Fruit fly (Drosophila melanogaster): ENCODE data around the gene CG42637.

Gene CG42637

dm6 chr3L:19793438-19793998 is at the start of gene CG42637, which contains the start of the genes Gyc76C and SREBP (continued):
- TF ChIP-seq B-H2 (GFP tag; optimal IDR thresholded peaks at IDR 0.05) (peak; percentile 51), TFAM (GFP tag; optimal IDR thresholded peaks at IDR 0.05) (no peak), CG9437 (GFP tag; optimal IDR thresholded peaks at IDR 0.05) (no peak), Asciz (GFP tag; optimal IDR thresholded peaks at IDR 0.05) (no peak), tup (GFP tag; optimal IDR thresholded peaks at IDR 0.05) (no peak), onecut (GFP tag; IDR thresholded peaks at IDR 0.05) (no peak), Adf1 (GFP tag; IDR thresholded peaks at IDR 0.05) (peak; percentile 25; the same call in 1 of the 2 replicates), E2f1 (GFP tag; IDR thresholded peaks at IDR 0.05) (peak; percentile 31; the same call in 1 of the 2 replicates), Ptx1 (GFP tag; IDR thresholded peaks at IDR 0.05) (no peak), CG14014 (GFP tag; IDR thresholded peaks at IDR 0.05) (no peak), Dp (GFP tag; optimal IDR thresholded peaks at IDR 0.05) (peak; percentile 84), CG3726 (GFP tag; IDR thresholded peaks at IDR 0.05) (no peak), CG10431 (GFP tag; optimal IDR thresholded peaks at IDR 0.05) (peak; percentile 4), corto (GFP tag; optimal IDR thresholded peaks at IDR 0.05) (no peak), CG32772 (GFP tag; IDR thresholded peaks at IDR 0.05) (no peak), CG12391 (tag; optimal IDR thresholded peaks at IDR 0.05) (peak; percentile 40), az2 (GFP tag; optimal IDR thresholded peaks at IDR 0.05) (no peak), klu (GFP tag; IDR thresholded peaks at IDR 0.05) (no peak), CG12219 (GFP tag; optimal IDR thresholded peaks at IDR 0.05) (no peak), CG14050 (GFP tag; IDR thresholded peaks at IDR 0.05) (no peak), CrebB (tag; optimal IDR thresholded peaks at IDR 0.05) (peak; percentile 60), CG10209 (GFP tag; optimal IDR thresholded peaks at IDR 0.05) (no peak), pnt (GFP tag; optimal IDR thresholded peaks at IDR 0.05) (no peak), CG17612 (GFP tag; IDR thresholded peaks at IDR 0.05) (no peak), CG12155 (GFP tag; optimal IDR thresholded peaks at IDR 0.05) (no peak), Sox100B (GFP tag; optimal IDR thresholded peaks at IDR 0.05) (no peak), rib (GFP tag; IDR thresholded peaks at IDR 0.05) (no peak), Atf6 (GFP tag; IDR thresholded peaks at IDR 0.05) (peak; percentile 4; the same call in 1 of the 2 replicates), CG3847 (GFP tag; IDR thresholded peaks at IDR 0.05) (peak; percentile 64), CG16863 (GFP tag; optimal IDR thresholded peaks at IDR 0.05) (no peak), CG9797 (GFP tag; optimal IDR thresholded peaks at IDR 0.05) (peak; percentile 96), CG6765 (GFP tag; optimal IDR thresholded peaks at IDR 0.05) (peak; percentile 1), Pdp1 (GFP tag; optimal IDR thresholded peaks at IDR 0.05) (peak in 1 of 2 experiments; percentile 13), Meics (GFP tag; optimal IDR thresholded peaks at IDR 0.05) (peak; percentile 7), mam (GFP tag; optimal IDR thresholded peaks at IDR 0.05) (no peak), mirr (GFP tag; optimal IDR thresholded peaks at IDR 0.05) (peak; percentile 31), abd-A (tag; optimal IDR thresholded peaks at IDR 0.05) (peak; percentile 60), crc (GFP tag; optimal IDR thresholded peaks at IDR 0.05) (no peak), stc (GFP tag; IDR thresholded peaks at IDR 0.05) (peak; percentile 43; the same call in 1 of the 2 replicates), amos (GFP tag; IDR thresholded peaks at IDR 0.05; ENCODE audit: partially characterized antibody) (peak; percentile 62; the same call in 1 of the 2 replicates), Nf-YC (tag; optimal IDR thresholded peaks at IDR 0.05) (peak; percentile 93), CG12942 (GFP tag; optimal IDR thresholded peaks at IDR 0.05) (no peak), eve (GFP tag; optimal IDR thresholded peaks at IDR 0.05) (no peak), Dll (GFP tag; IDR thresholded peaks at IDR 0.05; ENCODE audit: partially characterized antibody) (no peak), H15 (GFP tag; IDR thresholded peaks at IDR 0.05) (no peak), gem (tag; optimal IDR thresholded peaks at IDR 0.05) (peak; percentile 11), tna (GFP tag; IDR thresholded peaks at IDR 0.05; ENCODE audit: partially characterized antibody) (no peak), CG1647 (GFP tag; optimal IDR thresholded peaks at IDR 0.05) (no peak), sim (GFP tag; IDR thresholded peaks at IDR 0.05) (no peak), slou (GFP tag; optimal IDR thresholded peaks at IDR 0.05) (no peak), gfzf (GFP tag; optimal IDR thresholded peaks at IDR 0.05) (peak; percentile 96)
